Worm (Caenorhabditis elegans): ENCODE results near the gene mrpl-4.

- TF ChIP-seq him-1 (tag; optimal IDR thresholded peaks at IDR 0.05) = no peak
- TF ChIP-seq W03F9.2 (tag; optimal IDR thresholded peaks at IDR 0.05) = no peak
- TF ChIP-seq dao-5 (tag; optimal IDR thresholded peaks at IDR 0.05) = no peak
These were observed 40.9 kb upstream of the mrpl-4 start for ce11 chrV:8426210-8426609.

All from whole organism, L4/young adult.